Worm (Caenorhabditis elegans): ENCODE measurements around the gene B0294.3.

ce11 chrX:1857777-1858176 lies 34.2 kb upstream of the B0294.3 start:
- TF ChIP-seq hnd-1 (tag; optimal IDR thresholded peaks at IDR 0.05) (no peak), tbx-11 (GFP tag; IDR thresholded peaks at IDR 0.05) (no peak), ama-1 (optimal IDR thresholded peaks at IDR 0.05) (no peak), scrt-1 (GFP tag; IDR thresholded peaks at IDR 0.05) (no peak), tra-4 (tag; optimal IDR thresholded peaks at IDR 0.05) (no peak), F13C5.2 (tag; optimal IDR thresholded peaks at IDR 0.05) (no peak), tbx-37 (GFP tag; conservative IDR thresholded peaks at IDR 0.05) (no peak), flt-1 (GFP tag; IDR thresholded peaks at IDR 0.05) (no peak), hmbx-1 (tag; optimal IDR thresholded peaks at IDR 0.05) (no peak)

Data from whole organism, early embryonic.